Worm (Caenorhabditis elegans) whole organism, mixed stage, embryonic: ENCODE measurements around the gene dnj-14.

Experiments
- bed-3 ChIP-seq: fragments of 200-800 bp; sonication (Bioruptor generic); optimal IDR thresholded peaks from 3 replicates; lab custom pipeline; 2018; ENCODE audit warnings: mild to moderate bottlenecking, missing genetic modification characterization, moderate library complexity, missing compliant biosample characterization
- blmp-1 ChIP-seq: fragments of 150-350 bp; optimal IDR thresholded peaks from 2 replicates; lab custom pipeline; 2014; ENCODE audit warnings: missing biosample characterization, missing genetic modification characterization
- lin-13 ChIP-seq: fragments of 150-350 bp; optimal IDR thresholded peaks from 2 replicates; lab custom pipeline; 2014; ENCODE audit warnings: missing biosample characterization, missing genetic modification characterization
- nhr-237 ChIP-seq: fragments of 150-350 bp; optimal IDR thresholded peaks from 2 replicates; lab custom pipeline; 2014; ENCODE audit warnings: missing biosample characterization, missing genetic modification characterization
- nhr-76 ChIP-seq: sonication (generic microtip); optimal IDR thresholded peaks from 2 replicates; lab custom pipeline; 2017; ENCODE audit warnings: missing biosample characterization, missing genetic modification characterization
- unc-39 ChIP-seq: fragments of 150-350 bp; optimal IDR thresholded peaks from 2 replicates; lab custom pipeline; 2014; ENCODE audit warnings: missing biosample characterization, missing genetic modification characterization
- unc-62 ChIP-seq: fragments of 150-350 bp; optimal IDR thresholded peaks from 2 replicates; lab custom pipeline; 2014; ENCODE audit warnings: missing biosample characterization, missing genetic modification reagents, missing genetic modification characterization

- TF ChIP-seq bed-3 (GFP tag; lab: Kevin White, UChicago) (no peak), nhr-237 (tag; lab: Kevin White, UChicago) (no peak), blmp-1 (tag; lab: Kevin White, UChicago) (no peak), unc-62 (no peak), lin-13 (tag; lab: Kevin White, UChicago) (no peak), nhr-76 (tag; lab: Kevin White, UChicago) (no peak), unc-39 (no peak)
Observed at ce11 chrX:4676702-4677101, 34.8 kb downstream of the dnj-14 start.
